Worm (Caenorhabditis elegans): Measurements from ENCODE around the gene W01A11.1.

W01A11.1 gene

ce11 chrV:6515344-6515743 is 16.3 kb downstream of the W01A11.1 start:
- TF ChIP-seq snpc-4 (tag; optimal IDR thresholded peaks at IDR 0.05) = no peak
- no peak for TF ChIP-seq unc-39 (tag; optimal IDR thresholded peaks at IDR 0.05)

ce11 chrV:6516491-6517304 is 17.7 kb downstream of the W01A11.1 start, which contains the start of gene mdh-1:
mdh-1 (minus strand) TSS chrV:6516526.
- TF ChIP-seq sma-9 (GFP tag; optimal IDR thresholded peaks at IDR 0.05) (peak; percentile 10), sma-9 (tag; optimal IDR thresholded peaks at IDR 0.05) (no peak), skn-1 (tag; optimal IDR thresholded peaks at IDR 0.05) (no peak), Y55F3AM.14 (GFP tag; optimal IDR thresholded peaks at IDR 0.05) (no peak), unc-55 (GFP tag; optimal IDR thresholded peaks at IDR 0.05) (peak; percentile 67)

DNA sequence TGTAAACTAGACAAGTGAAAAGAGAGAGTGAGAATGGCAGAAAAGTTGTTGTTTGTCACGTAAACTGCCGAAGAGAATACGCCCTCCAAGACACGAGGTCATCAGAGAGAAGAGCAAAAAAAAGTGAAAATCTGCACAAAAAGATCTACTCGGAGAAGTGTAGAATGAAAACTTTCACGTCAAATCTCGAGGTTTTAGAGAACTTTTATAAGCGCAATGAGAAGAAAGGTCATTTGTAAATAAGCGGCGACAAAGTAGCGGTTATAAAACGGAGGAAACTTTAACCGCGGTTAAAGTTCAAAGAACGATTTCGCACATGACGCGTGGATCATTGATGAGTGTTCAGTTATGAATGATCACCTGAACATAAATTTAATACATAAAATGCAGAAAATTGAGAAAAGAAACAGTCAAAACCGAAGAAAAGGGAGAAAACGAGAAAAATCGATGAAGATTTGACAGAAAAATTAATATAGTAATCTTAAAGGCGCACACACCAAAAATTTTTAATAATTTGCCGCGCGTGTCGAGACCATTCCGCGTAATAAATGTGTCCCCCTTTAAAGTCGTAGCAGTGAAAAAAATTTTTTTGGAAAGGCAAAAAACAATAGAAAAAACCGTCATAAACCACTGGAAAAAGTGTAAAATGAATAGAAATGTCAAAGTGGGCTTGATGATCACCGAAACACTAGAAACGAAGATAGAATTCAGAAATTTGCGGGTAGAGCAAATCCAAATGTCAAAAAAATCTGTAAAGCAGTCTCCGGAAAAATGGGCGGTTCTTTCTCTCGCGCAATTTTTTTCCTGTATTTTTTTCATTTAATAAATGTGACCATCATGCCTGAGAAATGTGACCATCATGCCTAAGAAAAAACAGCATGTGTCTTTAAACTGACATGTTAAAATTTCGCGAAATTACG is 18.5 kb downstream of the W01A11.1 start:
- TF ChIP-seq nhr-21 (tag; optimal IDR thresholded peaks at IDR 0.05) = peak; percentile 72
- peak; percentile 89 for TF ChIP-seq sma-9 (GFP tag; optimal IDR thresholded peaks at IDR 0.05)
- TF ChIP-seq sma-9 (tag; optimal IDR thresholded peaks at IDR 0.05) = no peak
- TF ChIP-seq C34F6.9 (tag; optimal IDR thresholded peaks at IDR 0.05) = peak; percentile 71
- no peak for TF ChIP-seq mbf-1 (tag; optimal IDR thresholded peaks at IDR 0.05)
- TF ChIP-seq sem-4 (tag; optimal IDR thresholded peaks at IDR 0.05) = peak; percentile 45
- TF ChIP-seq Y55F3AM.14 (GFP tag; optimal IDR thresholded peaks at IDR 0.05) = peak; percentile 30
- TF ChIP-seq blmp-1 (tag; optimal IDR thresholded peaks at IDR 0.05; ENCODE audit: insufficient read depth) = peak; percentile 96
- TF ChIP-seq F13H6.1 (tag; optimal IDR thresholded peaks at IDR 0.05) = peak; percentile 60
- TF ChIP-seq nhr-25 (tag; optimal IDR thresholded peaks at IDR 0.05) = peak; percentile 74
- no peak for TF ChIP-seq aly-2 (tag; optimal IDR thresholded peaks at IDR 0.05)
- TF ChIP-seq nhr-6 (tag; optimal IDR thresholded peaks at IDR 0.05) = peak; percentile 32
- peak; percentile 32 for TF ChIP-seq sma-3 (GFP tag; optimal IDR thresholded peaks at IDR 0.05)
- peak; percentile 75 for TF ChIP-seq fos-1 (tag; optimal IDR thresholded peaks at IDR 0.05)
- TF ChIP-seq unc-62 (GFP tag; optimal IDR thresholded peaks at IDR 0.05) = no peak
- peak; percentile 16 for TF ChIP-seq ama-1 (optimal IDR thresholded peaks at IDR 0.05)
- peak in 1 of 2 experiments; percentile 50 for TF ChIP-seq mdl-1 (tag; optimal IDR thresholded peaks at IDR 0.05)
- TF ChIP-seq lsy-2 (tag; optimal IDR thresholded peaks at IDR 0.05) = peak in 1 of 2 experiments; percentile 46
- TF ChIP-seq crh-2 (tag; optimal IDR thresholded peaks at IDR 0.05) = peak; percentile 81
- no peak for TF ChIP-seq lin-11 (tag; optimal IDR thresholded peaks at IDR 0.05)
- TF ChIP-seq nhr-129 (tag; optimal IDR thresholded peaks at IDR 0.05) = peak; percentile 86
- TF ChIP-seq ZK546.5 (tag; optimal IDR thresholded peaks at IDR 0.05) = no peak

DNA sequence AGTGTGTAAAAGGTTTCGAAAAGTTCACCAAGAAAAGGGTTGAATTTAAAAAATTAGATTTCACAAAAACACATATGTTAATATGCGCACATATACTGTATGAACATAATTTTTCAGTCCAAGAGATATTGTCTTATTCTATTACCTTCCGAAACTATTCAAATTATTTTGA is 19.1 kb downstream of the W01A11.1 start, which contains the start of gene F46E10.3:
TSS of gene F46E10.3 (plus strand) at position 73 of the 172 bp plus-strand sequence.
- TF ChIP-seq sma-9 (GFP tag; optimal IDR thresholded peaks at IDR 0.05) (no peak), sma-9 (tag; optimal IDR thresholded peaks at IDR 0.05) (no peak), ceh-16 (tag; optimal IDR thresholded peaks at IDR 0.05) (no peak), aly-2 (tag; optimal IDR thresholded peaks at IDR 0.05) (no peak), elt-1 (tag; optimal IDR thresholded peaks at IDR 0.05) (no peak), F13H6.1 (tag; optimal IDR thresholded peaks at IDR 0.05) (no peak), C34F6.9 (tag; optimal IDR thresholded peaks at IDR 0.05) (no peak), nhr-25 (tag; optimal IDR thresholded peaks at IDR 0.05) (no peak), gmeb-1 (tag; optimal IDR thresholded peaks at IDR 0.05) (no peak), nhr-129 (tag; optimal IDR thresholded peaks at IDR 0.05) (no peak), lsy-2 (tag; optimal IDR thresholded peaks at IDR 0.05) (no peak), ceh-82 (tag; optimal IDR thresholded peaks at IDR 0.05) (no peak), nhr-10 (tag; optimal IDR thresholded peaks at IDR 0.05) (no peak), nhr-23 (tag; optimal IDR thresholded peaks at IDR 0.05) (no peak), sma-3 (GFP tag; optimal IDR thresholded peaks at IDR 0.05) (no peak), elt-3 (tag; optimal IDR thresholded peaks at IDR 0.05) (no peak), mab-5 (tag; optimal IDR thresholded peaks at IDR 0.05) (no peak)
